Worm (Caenorhabditis elegans): Measurements from ENCODE around the gene cyp-25A3.

Gene cyp-25A3

DNA sequence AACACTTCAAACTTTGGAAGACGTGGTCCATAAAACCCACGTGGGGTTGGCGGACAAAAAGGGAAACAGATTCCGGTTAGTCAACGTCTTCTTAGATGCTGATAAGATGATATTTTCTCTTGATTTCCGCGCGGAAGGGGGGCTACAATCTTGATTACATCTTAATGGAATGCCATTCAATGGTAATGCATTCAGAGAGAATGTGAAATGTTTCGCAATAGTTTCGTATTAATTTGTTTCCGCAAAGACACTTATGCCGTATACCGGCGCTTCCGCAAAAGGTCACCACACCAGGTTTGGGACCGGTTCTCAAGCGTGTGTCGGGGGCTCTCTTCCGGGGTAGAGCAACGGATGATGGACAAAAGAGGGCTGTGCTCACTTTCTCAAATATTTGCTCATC lies 35.0 kb upstream of the cyp-25A3 start:
- no peak for TF ChIP-seq ztf-3 (GFP tag; optimal IDR thresholded peaks at IDR 0.05)
- peak; percentile 16; the same call in 1 of the 2 replicates for TF ChIP-seq cebp-1 (GFP tag; IDR thresholded peaks at IDR 0.05)
- peak; percentile 78 for TF ChIP-seq cebp-1 (tag; optimal IDR thresholded peaks at IDR 0.05)
- TF ChIP-seq hsf-1 (GFP tag; IDR thresholded peaks at IDR 0.05): 0 out of 2 replicates have a peak, but pooled peaks have one; percentile 14
- TF ChIP-seq ztf-25 (GFP tag; IDR thresholded peaks at IDR 0.05): 0 out of 2 replicates have a peak, but pooled peaks have one; percentile 49

- TF ChIP-seq F49E8.2 (tag; optimal IDR thresholded peaks at IDR 0.05; ENCODE audit: insufficient read depth) (no peak), zim-3 (tag; optimal IDR thresholded peaks at IDR 0.05) (no peak), ztf-25 (GFP tag; IDR thresholded peaks at IDR 0.05) (no peak), lsy-27 (tag; optimal IDR thresholded peaks at IDR 0.05; ENCODE audit: borderline replicate concordance, insufficient read depth) (no peak), Y53G8AR.9 (GFP tag; conservative IDR thresholded peaks at IDR 0.05) (no peak), F10E7.11 (tag; optimal IDR thresholded peaks at IDR 0.05) (no peak), D2030.7 (GFP tag; IDR thresholded peaks at IDR 0.05) (no peak), gei-17 (GFP tag; optimal IDR thresholded peaks at IDR 0.05) (no peak), madf-8 (GFP tag; conservative IDR thresholded peaks at IDR 0.05) (no peak), ceh-58 (GFP tag; IDR thresholded peaks at IDR 0.05) (no peak), snpc-1.1 (tag; optimal IDR thresholded peaks at IDR 0.05; ENCODE audit: insufficient read depth) (no peak), Y95B8A.8 (GFP tag; IDR thresholded peaks at IDR 0.05) (0 out of 2 replicates have a peak, but pooled peaks have one; percentile 39), snpc-1.3 (tag; optimal IDR thresholded peaks at IDR 0.05; ENCODE audit: insufficient read depth) (no peak), let-607 (tag; optimal IDR thresholded peaks at IDR 0.05) (no peak), Y79H2A.3 (GFP tag; conservative IDR thresholded peaks at IDR 0.05) (no peak), Y56A3A.18 (GFP tag; IDR thresholded peaks at IDR 0.05) (no peak), ztf-18 (tag; optimal IDR thresholded peaks at IDR 0.05) (no peak), snpc-4 (GFP tag; optimal IDR thresholded peaks at IDR 0.05) (no peak), snpc-4 (tag; optimal IDR thresholded peaks at IDR 0.05) (peak in 2 of 4 experiments; percentile 10 to 15), hsf-1 (GFP tag; IDR thresholded peaks at IDR 0.05) (no peak), zfh-2 (GFP tag; conservative IDR thresholded peaks at IDR 0.05) (peak; percentile 90), egl-18 (GFP tag; IDR thresholded peaks at IDR 0.05) (no peak), snpc-3.4 (tag; optimal IDR thresholded peaks at IDR 0.05) (no peak), ztf-22 (GFP tag; optimal IDR thresholded peaks at IDR 0.05) (no peak), tbx-9 (tag; optimal IDR thresholded peaks at IDR 0.05; ENCODE audit: borderline replicate concordance) (no peak), nhr-120 (GFP tag; IDR thresholded peaks at IDR 0.05) (no peak), cebp-2 (GFP tag; IDR thresholded peaks at IDR 0.05) (no peak), ets-4 (GFP tag; optimal IDR thresholded peaks at IDR 0.05) (no peak), F39B2.1 (GFP tag; IDR thresholded peaks at IDR 0.05) (no peak), mcd-1 (GFP tag; IDR thresholded peaks at IDR 0.05) (no peak), ztf-3 (GFP tag; optimal IDR thresholded peaks at IDR 0.05) (no peak), ZK185.1 (tag; optimal IDR thresholded peaks at IDR 0.05; ENCODE audit: poor library complexity, severe bottlenecking) (no peak), T07F8.4 (tag; optimal IDR thresholded peaks at IDR 0.05) (no peak), nhr-90 (tag; optimal IDR thresholded peaks at IDR 0.05) (no peak), mxl-1 (tag; optimal IDR thresholded peaks at IDR 0.05) (no peak), nhr-80 (tag; optimal IDR thresholded peaks at IDR 0.05) (peak; percentile 74), attf-3 (GFP tag; conservative IDR thresholded peaks at IDR 0.05) (no peak), cebp-1 (GFP tag; IDR thresholded peaks at IDR 0.05) (no peak), cebp-1 (tag; optimal IDR thresholded peaks at IDR 0.05) (peak; percentile 58), chd-7 (tag; optimal IDR thresholded peaks at IDR 0.05) (no peak), attf-5 (GFP tag; optimal IDR thresholded peaks at IDR 0.05) (peak; percentile 31), ceh-79 (tag; optimal IDR thresholded peaks at IDR 0.05) (no peak), madf-3 (GFP tag; IDR thresholded peaks at IDR 0.05) (0 out of 2 replicates have a peak, but pooled peaks have one; percentile 5), sdz-38 (tag; optimal IDR thresholded peaks at IDR 0.05) (no peak), attf-6 (GFP tag; IDR thresholded peaks at IDR 0.05) (no peak)
Observed at ce11 chrIII:3873424-3873823, 33.9 kb upstream of the cyp-25A3 start.

Data from whole organism, young adult.